Fruit fly (Drosophila melanogaster) ovary, adult (tissue): Measurements from ENCODE around the gene velo.

Experiments used
- CG17801 ChIP-seq: fragments of 200-800 bp; optimal IDR thresholded peaks from 2 replicates; lab custom pipeline; 2019; ENCODE audit warnings: missing biosample characterization, mild to moderate bottlenecking, missing genetic modification characterization, moderate library complexity; ENCODE audit not compliant: partially characterized antibody

Gene velo

dm6 chr3L:6764535-6765187 lies 12.1 kb upstream of the velo start:
- TF ChIP-seq CG17801 (GFP tag; lab: Kevin White, UChicago): no peak

- TF ChIP-seq CG17801 (GFP tag; lab: Kevin White, UChicago): no peak
Observed at dm6 chr3L:6763836-6764235, 11.3 kb upstream of the velo start.

DNA sequence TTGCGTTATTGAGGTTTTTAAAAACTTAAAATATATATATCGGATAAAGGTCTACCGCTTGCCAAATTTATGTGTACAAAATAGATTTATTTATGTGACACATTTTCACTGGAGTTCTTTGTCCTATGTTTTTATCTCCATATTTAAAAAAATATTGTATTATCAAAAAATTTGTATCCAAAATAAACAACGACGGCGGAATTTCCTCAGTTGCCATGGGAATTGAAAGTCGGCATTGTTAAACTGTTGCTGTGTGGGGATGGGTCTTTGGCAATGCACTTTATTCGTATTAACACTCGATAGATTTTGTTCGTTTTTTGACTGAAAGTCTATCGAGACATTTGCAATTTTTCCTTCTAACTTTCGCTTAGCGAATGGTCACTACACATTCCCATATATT lies 10.6 kb upstream of the velo start, which contains the start of gene Rsph3:
Gene Rsph3, minus strand, starts transcription at position 101 of the 400 bp plus-strand sequence.
- no peak for TF ChIP-seq CG17801 (GFP tag; lab: Kevin White, UChicago)

DNA sequence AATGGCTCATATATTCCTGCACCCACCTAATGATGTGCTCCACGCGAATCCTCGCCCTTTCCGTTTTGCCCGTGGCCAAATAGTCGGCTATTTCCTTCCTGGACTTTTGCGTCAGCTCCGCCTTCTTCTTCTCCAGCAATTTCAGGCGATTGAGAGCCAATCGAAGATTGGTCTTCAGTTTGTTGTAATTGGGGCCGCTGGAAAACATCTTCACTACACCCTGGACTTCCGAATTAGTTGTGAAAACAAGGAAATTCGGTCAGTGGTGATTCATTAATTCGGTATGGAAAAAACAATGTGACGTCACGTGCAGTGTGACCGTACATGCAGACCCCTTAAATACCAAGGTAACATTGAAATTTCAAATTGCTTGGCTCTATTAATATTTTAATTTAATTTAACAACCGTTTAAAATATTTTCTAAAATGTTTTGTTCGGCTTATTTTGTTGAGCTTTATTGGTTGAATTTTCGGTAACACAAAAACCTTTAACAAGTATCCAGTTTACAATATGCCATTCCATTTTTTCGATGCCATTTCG lies 3.7 kb upstream of the velo start, which contains the start of gene Ist1:
Gene Ist1, minus strand, starts transcription at position 301 of the 540 bp plus-strand sequence.
- TF ChIP-seq CG17801 (GFP tag; lab: Kevin White, UChicago): no peak

DNA sequence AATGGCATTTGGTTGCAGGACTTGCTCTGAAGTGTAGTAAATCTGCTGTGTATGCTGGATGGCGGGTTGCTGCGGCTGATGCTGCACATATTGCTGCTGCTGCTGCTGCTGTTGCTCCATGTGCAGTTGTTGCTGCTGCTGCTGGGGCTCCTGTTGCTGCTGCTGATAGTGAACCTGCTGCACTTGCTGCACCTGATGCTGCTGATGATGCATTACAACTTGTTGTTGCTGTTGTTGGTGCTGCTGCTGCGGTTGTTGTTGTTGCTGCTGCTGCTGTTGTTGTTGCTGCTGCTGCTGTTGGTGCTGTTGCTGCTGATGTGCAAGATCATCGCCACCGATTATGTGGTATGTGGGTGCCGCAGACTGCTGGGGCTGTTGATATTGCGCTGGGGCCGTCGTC lies 1.7 kb downstream of the velo start:
- TF ChIP-seq CG17801 (GFP tag; lab: Kevin White, UChicago): no peak

- peak; percentile 58 for TF ChIP-seq CG17801 (GFP tag; lab: Kevin White, UChicago)
Observed at dm6 chr3L:6747127-6747526, 5.4 kb downstream of the velo start.

DNA sequence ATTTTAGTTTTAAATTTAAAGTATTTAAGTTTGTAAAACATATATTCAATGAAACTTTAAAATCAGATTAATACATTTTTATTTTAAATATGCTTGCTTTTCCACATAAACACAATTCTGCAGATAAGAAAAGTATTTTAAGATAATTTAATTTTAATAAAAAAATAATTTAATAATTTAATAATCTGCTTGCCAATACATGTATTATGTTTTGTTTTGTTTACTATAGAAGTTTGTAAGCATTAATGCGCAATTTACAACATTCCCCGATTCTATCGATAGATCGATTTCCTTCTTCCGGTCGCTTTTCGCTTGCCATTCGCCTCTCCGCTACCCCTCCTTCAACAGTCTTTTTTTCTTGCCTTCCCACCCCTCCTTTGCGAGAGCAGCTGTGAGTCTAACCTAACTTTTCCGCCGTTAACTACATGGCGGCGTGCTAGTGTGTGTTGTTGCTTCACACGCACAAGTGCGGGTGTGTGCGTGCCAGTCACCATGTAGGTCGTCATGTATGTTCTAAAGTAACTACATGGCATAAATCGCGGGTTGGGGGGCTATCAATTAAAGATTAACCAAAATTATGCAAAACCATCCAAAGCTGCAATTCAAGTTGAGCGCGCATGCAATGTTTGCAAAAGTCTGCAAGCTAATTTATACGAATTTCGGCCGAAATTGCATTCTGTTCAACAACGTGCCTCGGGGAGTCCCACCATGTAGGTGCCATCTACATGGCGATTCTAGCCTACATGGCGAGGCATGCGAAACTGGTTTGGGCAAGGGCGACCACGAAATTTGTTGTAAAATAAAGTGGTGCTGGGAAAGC lies 9.0 kb downstream of the velo start:
- peak; percentile 23 for TF ChIP-seq CG17801 (GFP tag; lab: Kevin White, UChicago)

- TF ChIP-seq CG17801 (GFP tag; lab: Kevin White, UChicago): no peak
Observed at dm6 chr3L:6742974-6743345, 9.6 kb downstream of the velo start, which contains the start of gene dikar. Gene dikar, minus strand, starts transcription at chr3L:6743164.

DNA sequence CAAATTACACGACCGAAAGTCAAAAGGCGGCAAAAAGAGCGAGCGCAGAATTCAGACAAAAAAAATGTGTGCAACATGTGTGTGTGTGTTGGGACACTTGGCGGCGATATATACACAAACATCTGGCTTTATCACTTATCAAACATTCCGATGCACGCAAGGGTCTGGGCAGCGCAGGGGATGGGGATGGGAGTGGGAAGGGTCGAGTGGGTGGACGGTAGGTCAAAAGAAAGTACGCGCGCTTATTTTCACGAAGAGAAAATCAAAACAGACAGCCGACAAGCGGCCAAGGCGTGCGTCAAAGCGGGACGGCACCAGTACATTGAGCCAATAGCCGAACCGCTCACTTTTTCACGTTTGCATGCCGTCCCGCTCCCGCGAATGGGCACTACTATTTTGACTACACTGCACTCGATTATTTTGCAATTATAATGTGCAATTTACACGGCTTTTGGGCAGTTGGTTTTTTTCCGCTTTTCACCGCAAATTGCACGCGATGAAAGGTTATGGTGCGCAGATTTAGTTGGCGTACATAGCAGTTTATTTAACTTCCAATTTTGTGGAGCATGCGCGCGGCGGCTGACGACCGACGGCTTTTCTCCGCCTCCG lies 10.3 kb downstream of the velo start:
- TF ChIP-seq CG17801 (GFP tag; lab: Kevin White, UChicago): no peak

DNA sequence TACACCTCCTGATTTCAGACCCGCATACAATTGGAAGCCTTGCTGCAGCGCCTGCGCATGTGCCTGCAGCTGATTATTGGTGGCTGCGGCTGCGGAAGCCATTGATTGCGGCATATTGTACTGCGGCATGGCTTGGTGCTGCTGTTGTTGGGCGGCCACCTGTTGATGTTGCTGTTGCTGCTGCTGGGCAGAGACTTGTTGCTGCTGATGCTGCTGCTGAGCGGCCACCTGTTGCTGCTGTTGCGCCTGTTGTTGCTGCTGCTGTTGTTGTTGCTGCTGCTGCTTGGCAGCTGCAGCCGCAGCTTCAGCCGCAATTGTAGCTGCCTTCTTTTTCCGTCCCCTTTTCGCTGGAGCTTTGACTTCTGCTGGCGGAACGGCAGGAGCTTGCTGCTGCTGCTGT lies 21.5 kb downstream of the velo start:
- no peak for TF ChIP-seq CG17801 (GFP tag; lab: Kevin White, UChicago)

dm6 chr3L:6724511-6724910 lies 28.0 kb downstream of the velo start:
- TF ChIP-seq CG17801 (GFP tag; lab: Kevin White, UChicago): no peak

- TF ChIP-seq CG17801 (GFP tag; lab: Kevin White, UChicago): no peak
Observed at dm6 chr3L:6723338-6723737, 29.2 kb downstream of the velo start.

dm6 chr3L:6719392-6719889 lies 33.1 kb downstream of the velo start, which contains the start of gene ple:
Gene ple, minus strand, starts transcription at chr3L:6719525.
- TF ChIP-seq CG17801 (GFP tag; lab: Kevin White, UChicago): no peak

dm6 chr3L:6708995-6709606 lies 43.5 kb downstream of the velo start:
- TF ChIP-seq CG17801 (GFP tag; lab: Kevin White, UChicago): peak; percentile 7
